Fruit fly (Drosophila melanogaster) whole organism, embryonic: Measurements from ENCODE around the gene Syx4.

Source experiments
- Asciz ChIP-seq: fragments of 200-800 bp; sonication (Bioruptor generic); optimal IDR thresholded peaks from 2 replicates; lab custom pipeline; 2017; ENCODE audit warnings: missing biosample characterization, mild to moderate bottlenecking, missing genetic modification characterization, missing genetic modification reagents
- CG1024 ChIP-seq: fragments of 200-800 bp; sonication (Bioruptor generic); IDR thresholded peaks from 2 replicates; pipeline ENCODE4 v1.3.6; 2022; ENCODE audit warnings: missing biosample characterization, missing genetic modification characterization
- CG11085 ChIP-seq: fragments of 200-800 bp; sonication (Bioruptor generic); IDR thresholded peaks from 2 replicates; pipeline ENCODE4 v1.3.6; 2022; ENCODE audit warnings: missing biosample characterization, missing genetic modification characterization
- CG11504 ChIP-seq: fragments of 200-800 bp; sonication (Bioruptor generic); optimal IDR thresholded peaks from 3 replicates; lab custom pipeline; 2019; ENCODE audit warnings: missing biosample characterization, mild to moderate bottlenecking, missing genetic modification characterization, moderate library complexity
- CG12769 ChIP-seq: fragments of 200-800 bp; sonication (Bioruptor generic); optimal IDR thresholded peaks from 2 replicates; lab custom pipeline; 2019; ENCODE audit warnings: missing biosample characterization, mild to moderate bottlenecking, missing genetic modification characterization, moderate library complexity
- CG16863 ChIP-seq: fragments of 200-800 bp; sonication (Bioruptor generic); optimal IDR thresholded peaks from 3 replicates; lab custom pipeline; 2016; ENCODE audit warnings: missing biosample characterization, missing genetic modification characterization
- CG17568 ChIP-seq: fragments of 200-800 bp; sonication (Bioruptor generic); optimal IDR thresholded peaks from 2 replicates; lab custom pipeline; 2018; ENCODE audit warnings: missing biosample characterization, mild to moderate bottlenecking, missing genetic modification characterization, moderate library complexity
- CG17829 ChIP-seq: fragments of 200-800 bp; optimal IDR thresholded peaks from 2 replicates; lab custom pipeline; 2019; ENCODE audit warnings: missing biosample characterization, mild to moderate bottlenecking, missing genetic modification characterization, moderate library complexity
- CG18262 ChIP-seq: fragments of 200-800 bp; optimal IDR thresholded peaks from 3 replicates; lab custom pipeline; 2019; ENCODE audit warnings: missing biosample characterization, mild to moderate bottlenecking, missing genetic modification characterization, moderate library complexity
- CG2199 ChIP-seq: fragments of 200-800 bp; sonication (Bioruptor generic); IDR thresholded peaks from 3 replicates; pipeline ENCODE4 v1.3.6; 2022; ENCODE audit warnings: missing biosample characterization, missing genetic modification characterization
- CG2678 ChIP-seq: fragments of 200-800 bp; sonication (Bioruptor generic); optimal IDR thresholded peaks from 3 replicates; lab custom pipeline; 2019; ENCODE audit warnings: missing biosample characterization, mild to moderate bottlenecking, missing genetic modification characterization, moderate library complexity
- CG31388 ChIP-seq: fragments of 200-800 bp; sonication (Bioruptor generic); optimal IDR thresholded peaks from 2 replicates; lab custom pipeline; 2016; ENCODE audit warnings: missing biosample characterization, missing genetic modification characterization
- CG6254 ChIP-seq: fragments of 200-800 bp; sonication (Bioruptor generic); optimal IDR thresholded peaks from 3 replicates; lab custom pipeline; 2017; ENCODE audit warnings: mild to moderate bottlenecking, missing biosample characterization, missing genetic modification reagents, missing genetic modification characterization
- CG7271 ChIP-seq: fragments of 200-800 bp; sonication (Bioruptor generic); optimal IDR thresholded peaks from 2 replicates; lab custom pipeline; 2018; ENCODE audit warnings: missing biosample characterization, mild to moderate bottlenecking, missing genetic modification characterization, moderate library complexity
- CG7987 ChIP-seq: fragments of 200-800 bp; sonication (Bioruptor generic); optimal IDR thresholded peaks from 2 replicates; lab custom pipeline; 2018; ENCODE audit warnings: missing biosample characterization, mild to moderate bottlenecking, missing genetic modification characterization, moderate library complexity
- CG8089 ChIP-seq: fragments of 200-800 bp; sonication (Bioruptor generic); optimal IDR thresholded peaks from 3 replicates; lab custom pipeline; 2016; ENCODE audit warnings: missing biosample characterization, missing genetic modification characterization
- CG8388 ChIP-seq: fragments of 200-800 bp; sonication (Bioruptor generic); optimal IDR thresholded peaks from 2 replicates; lab custom pipeline; 2019; ENCODE audit warnings: missing biosample characterization, mild to moderate bottlenecking, missing genetic modification characterization, moderate library complexity
- CkIIα-i1 ChIP-seq: fragments of 200-800 bp; sonication (Bioruptor generic); IDR thresholded peaks from 2 replicates; pipeline ENCODE4 v1.3.6; 2022; ENCODE audit warnings: missing biosample characterization, missing genetic modification characterization
- Fer1 ChIP-seq: fragments of 200-800 bp; sonication (Bioruptor generic); optimal IDR thresholded peaks from 2 replicates; lab custom pipeline; 2017; ENCODE audit warnings: missing biosample characterization, mild to moderate bottlenecking, missing genetic modification characterization
- Gsc ChIP-seq: fragments of 200-800 bp; sonication (Bioruptor generic); IDR thresholded peaks from 2 replicates; pipeline ENCODE4 v1.3.6; 2022; ENCODE audit warnings: missing biosample characterization, missing genetic modification characterization
- HLH4C ChIP-seq: fragments of 200-800 bp; sonication (Bioruptor generic); IDR thresholded peaks from 3 replicates; pipeline ENCODE4 v1.3.6; 2022; ENCODE audit warnings: missing biosample characterization, missing genetic modification characterization; ENCODE audit not compliant: partially characterized antibody
- HmgZ ChIP-seq: fragments of 200-800 bp; sonication (Bioruptor generic); optimal IDR thresholded peaks from 2 replicates; lab custom pipeline; 2018; ENCODE audit warnings: missing biosample characterization, mild to moderate bottlenecking, missing genetic modification characterization
- Jarid2 ChIP-seq: fragments of 200-800 bp; sonication (Bioruptor generic); optimal IDR thresholded peaks from 3 replicates; lab custom pipeline; 2017; ENCODE audit warnings: mild to moderate bottlenecking, missing biosample characterization, missing genetic modification reagents, missing genetic modification characterization
- NC2α ChIP-seq: fragments of 200-800 bp; sonication (Bioruptor generic); optimal IDR thresholded peaks from 2 replicates; lab custom pipeline; 2016; ENCODE audit warnings: missing biosample characterization, missing genetic modification characterization
- NfI ChIP-seq: fragments of 200-800 bp; sonication (Bioruptor generic); optimal IDR thresholded peaks from 3 replicates; lab custom pipeline; 2018; ENCODE audit warnings: missing biosample characterization, mild to moderate bottlenecking, missing genetic modification characterization, moderate library complexity
- Spps ChIP-seq: fragments of 200-800 bp; sonication (Bioruptor generic); optimal IDR thresholded peaks from 2 replicates; lab custom pipeline; 2018; ENCODE audit warnings: missing biosample characterization, mild to moderate bottlenecking, missing genetic modification characterization
- Xrp1 ChIP-seq: fragments of 200-800 bp; sonication (Bioruptor generic); IDR thresholded peaks from 2 replicates; pipeline ENCODE4 v1.3.6; 2022; ENCODE audit warnings: missing biosample characterization, missing genetic modification characterization
- bab2 ChIP-seq: fragments of 200-800 bp; sonication (Bioruptor generic); optimal IDR thresholded peaks from 2 replicates; lab custom pipeline; 2016; ENCODE audit warnings: missing biosample characterization, missing genetic modification characterization
- br ChIP-seq: fragments of >200 bp; optimal IDR thresholded peaks from 2 replicates; lab custom pipeline; 2017
- cato ChIP-seq: fragments of 200-800 bp; sonication (Bioruptor generic); optimal IDR thresholded peaks from 2 replicates; lab custom pipeline; 2016; ENCODE audit warnings: missing biosample characterization, missing genetic modification characterization, borderline replicate concordance
- caup ChIP-seq: fragments of 200-800 bp; sonication (Bioruptor generic); optimal IDR thresholded peaks from 3 replicates; lab custom pipeline; 2017; ENCODE audit warnings: missing biosample characterization, mild to moderate bottlenecking, missing genetic modification characterization, moderate library complexity; ENCODE audit not compliant: severe bottlenecking
- crp ChIP-seq, 2 experiments: fragments of 200-800 bp; sonication (Bioruptor generic); optimal IDR thresholded peaks; 2 replicates in 1 of 2; 3 replicates in 1 of 2; lab custom pipeline; 2017; ENCODE audit warnings: missing biosample characterization in 2 of 2, missing genetic modification characterization in 2 of 2, mild to moderate bottlenecking in 1 of 2, moderate library complexity in 1 of 2
- dati ChIP-seq: fragments of 200-800 bp; sonication (Bioruptor generic); IDR thresholded peaks from 2 replicates; pipeline ENCODE4 v1.3.6; 2022; ENCODE audit warnings: missing biosample characterization, missing genetic modification characterization
- dmrt99B ChIP-seq: fragments of 200-800 bp; sonication (Bioruptor generic); optimal IDR thresholded peaks from 2 replicates; lab custom pipeline; 2018; ENCODE audit warnings: missing biosample characterization, mild to moderate bottlenecking, missing genetic modification characterization, moderate library complexity
- eyg ChIP-seq: fragments of 200-800 bp; sonication (Bioruptor generic); optimal IDR thresholded peaks from 3 replicates; lab custom pipeline; 2016; ENCODE audit warnings: missing biosample characterization, missing genetic modification characterization
- gsb ChIP-seq: fragments of 200-800 bp; sonication (Bioruptor generic); IDR thresholded peaks from 2 replicates; pipeline ENCODE4 v1.3.6; 2022; ENCODE audit warnings: missing biosample characterization, missing genetic modification characterization
- her ChIP-seq: fragments of 200-800 bp; sonication (Bioruptor generic); optimal IDR thresholded peaks from 2 replicates; lab custom pipeline; 2016; ENCODE audit warnings: missing biosample characterization, missing genetic modification characterization
- hkb ChIP-seq, 2 experiments: fragments of 200-800 bp in 1 of 2; fragments of >200 bp in 1 of 2; sonication (Bioruptor generic) in 1 of 2; IDR thresholded peaks in 1 of 2; optimal IDR thresholded peaks in 1 of 2; 2 replicates each; pipeline versions ENCODE4 v1.3.6 to Lab custom; 2017 to 2022; ENCODE audit warnings: missing biosample characterization in 1 of 2, missing genetic modification characterization in 1 of 2
- kah ChIP-seq: fragments of 200-800 bp; sonication (Bioruptor generic); optimal IDR thresholded peaks from 2 replicates; lab custom pipeline; 2018; ENCODE audit warnings: missing biosample characterization, mild to moderate bottlenecking, missing genetic modification characterization
- lilli ChIP-seq: fragments of 200-800 bp; sonication (Bioruptor generic); optimal IDR thresholded peaks from 3 replicates; lab custom pipeline; 2016; ENCODE audit warnings: missing biosample characterization, missing genetic modification characterization
- luna ChIP-seq: fragments of 200-800 bp; sonication (Bioruptor generic); optimal IDR thresholded peaks from 2 replicates; lab custom pipeline; 2016; ENCODE audit warnings: missing biosample characterization, missing genetic modification characterization
- repo ChIP-seq: fragments of 200-800 bp; sonication (Bioruptor generic); optimal IDR thresholded peaks from 2 replicates; lab custom pipeline; 2016; ENCODE audit warnings: missing biosample characterization, missing genetic modification characterization
- ro ChIP-seq: fragments of 200-800 bp; sonication (Bioruptor generic); IDR thresholded peaks from 2 replicates; pipeline ENCODE4 v1.3.6; 2022; ENCODE audit warnings: missing biosample characterization, missing genetic modification characterization
- schlank ChIP-seq: fragments of 200-800 bp; sonication (Bioruptor generic); optimal IDR thresholded peaks from 2 replicates; lab custom pipeline; 2018; ENCODE audit warnings: missing biosample characterization, mild to moderate bottlenecking, missing genetic modification characterization
- shn ChIP-seq: fragments of 200-800 bp; sonication (Bioruptor generic); optimal IDR thresholded peaks from 3 replicates; lab custom pipeline; 2016; ENCODE audit warnings: missing biosample characterization, missing genetic modification characterization
- sug ChIP-seq: fragments of 200-800 bp; optimal IDR thresholded peaks from 2 replicates; lab custom pipeline; 2019; ENCODE audit warnings: missing biosample characterization, mild to moderate bottlenecking, missing genetic modification characterization, moderate library complexity
- tap ChIP-seq: fragments of 200-800 bp; optimal IDR thresholded peaks from 3 replicates; lab custom pipeline; 2019; ENCODE audit warnings: missing biosample characterization, mild to moderate bottlenecking, missing genetic modification characterization, moderate library complexity
- trem ChIP-seq: fragments of 200-800 bp; optimal IDR thresholded peaks from 3 replicates; lab custom pipeline; 2019; ENCODE audit warnings: missing biosample characterization, mild to moderate bottlenecking, missing genetic modification characterization, moderate library complexity
- wdn ChIP-seq: fragments of 200-800 bp; sonication (Bioruptor generic); IDR thresholded peaks from 2 replicates; pipeline ENCODE4 v1.3.6; 2022; ENCODE audit warnings: missing biosample characterization, missing genetic modification characterization
- wor ChIP-seq: fragments of 200-800 bp; sonication (Bioruptor generic); IDR thresholded peaks from 2 replicates; pipeline ENCODE4 v1.3.6; 2022; ENCODE audit warnings: missing biosample characterization, missing genetic modification characterization

The Syx4 gene

dm6 chrX:2787267-2787666 is 43.4 kb upstream of the Syx4 start (continued):
- TF ChIP-seq CG7987 (GFP tag; lab: Kevin White, UChicago) = peak; percentile 22
- TF ChIP-seq lilli (GFP tag; lab: Kevin White, UChicago) = peak; percentile 75
- peak; percentile 55 for TF ChIP-seq Jarid2 (GFP tag; lab: Kevin White, UChicago)
- peak; percentile 84 for TF ChIP-seq CG17829 (tag; lab: Kevin White, UChicago)
- peak; percentile 32 for TF ChIP-seq Spps (tag; lab: Kevin White, UChicago)
- TF ChIP-seq her (GFP tag; lab: Kevin White, UChicago) = no peak
- TF ChIP-seq Asciz (GFP tag; lab: Kevin White, UChicago) = peak; percentile 85
- peak; percentile 52 for TF ChIP-seq CG8089 (GFP tag; lab: Kevin White, UChicago)
- TF ChIP-seq repo = peak; percentile 58
- peak; percentile 6 for TF ChIP-seq eyg
- peak in 1 of 2 experiments; percentile 42 for TF ChIP-seq crp (GFP tag; optimal IDR thresholded peaks at IDR 0.05; lab: Kevin White, UChicago)
- peak; percentile 83 for TF ChIP-seq NfI (GFP tag; lab: Kevin White, UChicago)
- peak; percentile 54 for TF ChIP-seq HmgZ (tag; lab: Kevin White, UChicago)
- TF ChIP-seq shn (GFP tag; lab: Kevin White, UChicago) = peak; percentile 69
- peak; percentile 83 for TF ChIP-seq CG12769 (tag; lab: Kevin White, UChicago)
- peak; percentile 55 for TF ChIP-seq trem (tag; lab: Kevin White, UChicago)
- TF ChIP-seq HLH4C (GFP tag; lab: Robert Waterston, UW) = no peak
- peak; percentile 80 for TF ChIP-seq tap (tag; lab: Kevin White, UChicago)
- TF ChIP-seq dati (GFP tag; lab: Robert Waterston, UW) = 0 out of 2 replicates have a peak, but pooled peaks have one; percentile 24
- TF ChIP-seq kah (GFP tag; lab: Kevin White, UChicago) = peak; percentile 62
- no peak for TF ChIP-seq hkb (optimal IDR thresholded peaks at IDR 0.05; lab: Kevin White, UChicago)
- peak; percentile 89 for TF ChIP-seq hkb (GFP tag; IDR thresholded peaks at IDR 0.05; lab: Robert Waterston, UW)
- TF ChIP-seq CG7271 = no peak
- TF ChIP-seq caup (GFP tag; lab: Kevin White, UChicago) = peak; percentile 69
- TF ChIP-seq wor (GFP tag; lab: Robert Waterston, UW) = peak; percentile 81
- peak; percentile 91 for TF ChIP-seq Fer1 (GFP tag; lab: Kevin White, UChicago)
- no peak for TF ChIP-seq ro (GFP tag; lab: Robert Waterston, UW)
- no peak for TF ChIP-seq NC2α (GFP tag; lab: Kevin White, UChicago)
- peak; percentile 71 for TF ChIP-seq gsb (GFP tag; lab: Robert Waterston, UW)
- peak; percentile 63 for TF ChIP-seq CG31388 (GFP tag; lab: Kevin White, UChicago)
- TF ChIP-seq CkIIα-i1 (GFP tag; lab: Robert Waterston, UW) = no peak
- TF ChIP-seq CG16863 (GFP tag; lab: Kevin White, UChicago) = peak; percentile 78
- peak; percentile 79 for TF ChIP-seq CG8388 (GFP tag; lab: Kevin White, UChicago)
- peak; percentile 93 for TF ChIP-seq CG11504
- TF ChIP-seq schlank (tag; lab: Kevin White, UChicago) = peak; percentile 52
- TF ChIP-seq luna (GFP tag; lab: Kevin White, UChicago) = peak; percentile 39
- peak; percentile 22; the same call in 1 of the 2 replicates for TF ChIP-seq CG1024 (GFP tag; lab: Robert Waterston, UW)
- TF ChIP-seq CG18262 (tag; lab: Kevin White, UChicago) = peak; percentile 85
- TF ChIP-seq Xrp1 (GFP tag; lab: Robert Waterston, UW) = peak; percentile 82
- TF ChIP-seq CG11085 (GFP tag; lab: Robert Waterston, UW) = no peak
- peak; percentile 95 for TF ChIP-seq dmrt99B (tag; lab: Kevin White, UChicago)
- no peak for TF ChIP-seq CG2199
- TF ChIP-seq CG6254 (GFP tag; lab: Kevin White, UChicago) = peak; percentile 77
- peak; percentile 60 for TF ChIP-seq bab2 (GFP tag; lab: Kevin White, UChicago)
- TF ChIP-seq Gsc (GFP tag; lab: Robert Waterston, UW) = 0 out of 2 replicates have a peak, but pooled peaks have one; percentile 17
- TF ChIP-seq cato (GFP tag; lab: Kevin White, UChicago) = peak; percentile 65
- peak; percentile 92 for TF ChIP-seq CG2678
- TF ChIP-seq sug (tag; lab: Kevin White, UChicago) = peak; percentile 59
- TF ChIP-seq br (lab: Kevin White, UChicago) = no peak
- TF ChIP-seq CG17568 (GFP tag; lab: Kevin White, UChicago) = peak; percentile 71
- TF ChIP-seq wdn (GFP tag; lab: Robert Waterston, UW) = no peak; the same call in none of the 2 replicates
